Worm (Caenorhabditis elegans) whole organism, L1 larva: ENCODE measurements around the gene C13F10.8.

Experiments
- C04F5.9 ChIP-seq: sonication (generic microtip); optimal IDR thresholded peaks from 2 replicates; lab custom pipeline; 2016; ENCODE audit warnings: missing genetic modification characterization, missing compliant biosample characterization
- C34B4.2 ChIP-seq: sonication (generic microtip); optimal IDR thresholded peaks from 2 replicates; lab custom pipeline; 2017; ENCODE audit warnings: mild to moderate bottlenecking, missing genetic modification characterization, missing compliant biosample characterization
- F16B12.6 ChIP-seq: fragments of 150-350 bp; optimal IDR thresholded peaks from 2 replicates; lab custom pipeline; 2014; ENCODE audit warnings: missing biosample characterization, missing genetic modification characterization
- Y116A8C.19 ChIP-seq: sonication (generic microtip); optimal IDR thresholded peaks from 2 replicates; lab custom pipeline; 2016; ENCODE audit warnings: missing compliant biosample characterization, missing genetic modification characterization, borderline replicate concordance
- blmp-1 ChIP-seq: fragments of 150-350 bp; optimal IDR thresholded peaks from 2 replicates; lab custom pipeline; 2014; ENCODE audit warnings: missing biosample characterization, missing genetic modification characterization
- ceh-8 ChIP-seq: fragments of 200-800 bp; sonication (Bioruptor generic); optimal IDR thresholded peaks from 2 replicates; lab custom pipeline; 2018; ENCODE audit warnings: mild to moderate bottlenecking, missing genetic modification characterization, moderate library complexity, missing compliant biosample characterization
- ceh-88 ChIP-seq: fragments of 200-800 bp; sonication (Bioruptor generic); IDR thresholded peaks from 2 replicates; pipeline ENCODE4 v1.3.6; 2022; ENCODE audit warnings: missing genetic modification characterization, missing compliant biosample characterization
- dpl-1 ChIP-seq, 3 experiments: fragments of 150-350 bp in 2 of 3; sonication (generic microtip) in 1 of 3; optimal IDR thresholded peaks; 2 replicates each; lab custom pipeline; 2014 to 2017; ENCODE audit warnings: missing biosample characterization in 3 of 3, missing genetic modification characterization in 3 of 3, missing genetic modification reagents in 3 of 3
- dsc-1 ChIP-seq: sonication (generic microtip); optimal IDR thresholded peaks from 2 replicates; lab custom pipeline; 2016; ENCODE audit warnings: mild to moderate bottlenecking, missing genetic modification characterization, missing compliant biosample characterization
- elt-3 ChIP-seq, 6 experiments: fragments of 150-350 bp in 1 of 6; sonication (generic microtip); optimal IDR thresholded peaks; 2 replicates each; lab custom pipeline; 2017 to 2018; ENCODE audit warnings: missing biosample characterization in 6 of 6, missing genetic modification characterization in 6 of 6, inconsistent platforms in 1 of 6
- fos-1 ChIP-seq: fragments of 150-350 bp; optimal IDR thresholded peaks from 2 replicates; lab custom pipeline; 2014; ENCODE audit warnings: missing biosample characterization, missing genetic modification characterization
- grh-1 ChIP-seq: fragments of 200-800 bp; sonication (Bioruptor generic); IDR thresholded peaks from 2 replicates; pipeline ENCODE4 v1.3.6; 2022; ENCODE audit warnings: missing genetic modification reagents, missing genetic modification characterization, missing compliant biosample characterization
- hlh-17 ChIP-seq: fragments of 200-800 bp; sonication (Bioruptor generic); optimal IDR thresholded peaks from 2 replicates; lab custom pipeline; 2018; ENCODE audit warnings: missing genetic modification characterization, mild to moderate bottlenecking, missing compliant biosample characterization, moderate library complexity, borderline replicate concordance
- hlh-4 ChIP-seq: sonication (generic microtip); optimal IDR thresholded peaks from 2 replicates; lab custom pipeline; 2016; ENCODE audit warnings: mild to moderate bottlenecking, missing genetic modification characterization, missing compliant biosample characterization
- irx-1 ChIP-seq: sonication (generic microtip); optimal IDR thresholded peaks from 2 replicates; lab custom pipeline; 2016; ENCODE audit warnings: missing genetic modification characterization, missing compliant biosample characterization
- lin-13 ChIP-seq: fragments of 150-350 bp; optimal IDR thresholded peaks from 2 replicates; lab custom pipeline; 2014; ENCODE audit warnings: missing biosample characterization, missing genetic modification reagents, missing genetic modification characterization
- lin-15B ChIP-seq: fragments of 150-350 bp; sonication (generic microtip); optimal IDR thresholded peaks from 3 replicates; lab custom pipeline; 2014; ENCODE audit warnings: missing biosample characterization, missing genetic modification characterization
- lin-39 ChIP-seq: fragments of 150-350 bp; optimal IDR thresholded peaks from 2 replicates; lab custom pipeline; 2014; ENCODE audit warnings: missing biosample characterization, missing genetic modification reagents, missing genetic modification characterization
- lsy-2 ChIP-seq, 2 experiments: fragments of 150-350 bp; optimal IDR thresholded peaks; 2 replicates each; lab custom pipeline; 2014; ENCODE audit warnings: missing biosample characterization in 2 of 2, missing genetic modification characterization in 2 of 2
- mef-2 ChIP-seq: fragments of 150-350 bp; optimal IDR thresholded peaks from 2 replicates; lab custom pipeline; 2014; ENCODE audit warnings: missing biosample characterization, missing genetic modification characterization
- nhr-11 ChIP-seq: fragments of 150-350 bp; optimal IDR thresholded peaks from 2 replicates; lab custom pipeline; 2014; ENCODE audit warnings: missing biosample characterization, missing genetic modification characterization
- nhr-28 ChIP-seq: fragments of 150-350 bp; optimal IDR thresholded peaks from 2 replicates; lab custom pipeline; 2014; ENCODE audit warnings: missing biosample characterization, missing genetic modification characterization
- nhr-71 ChIP-seq: sonication (generic microtip); optimal IDR thresholded peaks from 2 replicates; lab custom pipeline; 2016; ENCODE audit warnings: mild to moderate bottlenecking, missing genetic modification characterization, moderate library complexity, missing compliant biosample characterization
- nhr-85 ChIP-seq: sonication (generic microtip); peaks from one replicate; lab custom pipeline; 2016; ENCODE audit warnings: missing genetic modification characterization, inconsistent platforms, missing compliant biosample characterization
- pax-3 ChIP-seq: fragments of 200-800 bp; sonication (Bioruptor generic); optimal IDR thresholded peaks from 2 replicates; lab custom pipeline; 2018; ENCODE audit warnings: mild to moderate bottlenecking, missing genetic modification characterization, moderate library complexity, missing compliant biosample characterization
- skn-1 ChIP-seq: fragments of 150-350 bp; optimal IDR thresholded peaks from 2 replicates; lab custom pipeline; 2014; ENCODE audit warnings: missing biosample characterization, missing genetic modification characterization
- snpc-4 ChIP-seq: fragments of 150-350 bp; optimal IDR thresholded peaks from 2 replicates; lab custom pipeline; 2014; ENCODE audit warnings: missing biosample characterization, missing genetic modification characterization
- sox-4 ChIP-seq: sonication (generic microtip); optimal IDR thresholded peaks from 2 replicates; lab custom pipeline; 2016; ENCODE audit warnings: missing genetic modification characterization, missing compliant biosample characterization
- tbx-2 ChIP-seq: sonication (generic microtip); optimal IDR thresholded peaks from 2 replicates; lab custom pipeline; 2016; ENCODE audit warnings: missing genetic modification characterization, missing compliant biosample characterization
- tlp-1 ChIP-seq: fragments of 150-350 bp; optimal IDR thresholded peaks from 2 replicates; lab custom pipeline; 2014; ENCODE audit warnings: missing biosample characterization, missing genetic modification characterization
- unc-30 ChIP-seq: sonication (generic microtip); optimal IDR thresholded peaks from 2 replicates; lab custom pipeline; 2017; ENCODE audit warnings: missing biosample characterization, missing genetic modification characterization
- xbp-1 ChIP-seq: sonication (generic microtip); optimal IDR thresholded peaks from 2 replicates; lab custom pipeline; 2016; ENCODE audit warnings: missing genetic modification characterization, missing compliant biosample characterization
- zag-1 ChIP-seq: fragments of 150-350 bp; optimal IDR thresholded peaks from 2 replicates; lab custom pipeline; 2014; ENCODE audit warnings: missing biosample characterization, missing genetic modification characterization
- zip-4 ChIP-seq: fragments of 200-800 bp; sonication (Bioruptor generic); optimal IDR thresholded peaks from 2 replicates; lab custom pipeline; 2018; ENCODE audit warnings: mild to moderate bottlenecking, missing genetic modification characterization, moderate library complexity, missing compliant biosample characterization
- ztf-4 ChIP-seq: fragments of 150-350 bp; optimal IDR thresholded peaks from 2 replicates; lab custom pipeline; 2014; ENCODE audit warnings: missing biosample characterization, missing genetic modification characterization

The C13F10.8 gene

DNA sequence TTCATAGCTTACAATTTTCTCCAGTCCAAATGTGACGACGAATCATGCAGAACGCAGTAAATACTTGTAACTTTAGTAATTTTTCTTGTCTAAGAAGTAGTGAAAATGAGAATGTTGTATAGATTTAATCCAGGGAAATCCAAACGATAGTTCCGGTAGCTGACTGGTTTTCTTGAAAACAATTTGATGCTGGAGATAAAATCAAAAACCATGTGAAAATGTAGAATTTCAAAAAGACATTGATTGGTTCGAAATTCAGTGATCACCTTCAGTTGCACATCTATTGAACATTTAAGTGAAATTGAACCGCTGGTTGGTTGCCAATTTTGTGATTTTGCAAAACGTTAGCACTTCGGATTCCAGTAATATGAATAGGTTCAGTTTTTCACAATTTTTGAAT is 43.2 kb upstream of the C13F10.8 start, which contains the start of gene C13A2.9:
Gene C13A2.9 (minus strand): TSS at position 101 of the 400 bp plus-strand sequence.
- no peak for TF ChIP-seq ceh-88 (GFP tag; lab: Robert Waterston, UW)
- TF ChIP-seq sox-4 (tag; lab: Kevin White, UChicago), result no peak
- no peak for TF ChIP-seq pax-3 (tag; lab: Kevin White, UChicago)
- TF ChIP-seq irx-1 (tag; lab: Kevin White, UChicago), result no peak
- TF ChIP-seq dsc-1 (tag; lab: Kevin White, UChicago), result no peak
- TF ChIP-seq F16B12.6 (tag; lab: Kevin White, UChicago), result no peak
- TF ChIP-seq unc-30, result no peak
- no peak for TF ChIP-seq ceh-8 (GFP tag; lab: Kevin White, UChicago)
- TF ChIP-seq fos-1 (tag; lab: Kevin White, UChicago), result no peak
- no peak for TF ChIP-seq lsy-2 (tag; optimal IDR thresholded peaks at IDR 0.05; lab: Kevin White, UChicago)
- TF ChIP-seq xbp-1 (tag; lab: Kevin White, UChicago), result no peak
- TF ChIP-seq C04F5.9, result no peak
- no peak for TF ChIP-seq tlp-1
- no peak for TF ChIP-seq lin-15B
- TF ChIP-seq hlh-17, result no peak
- TF ChIP-seq dpl-1 (GFP tag; optimal IDR thresholded peaks at IDR 0.05; lab: Kevin White, UChicago), result no peak
- TF ChIP-seq, all 84 proteins: peak for 0

DNA sequence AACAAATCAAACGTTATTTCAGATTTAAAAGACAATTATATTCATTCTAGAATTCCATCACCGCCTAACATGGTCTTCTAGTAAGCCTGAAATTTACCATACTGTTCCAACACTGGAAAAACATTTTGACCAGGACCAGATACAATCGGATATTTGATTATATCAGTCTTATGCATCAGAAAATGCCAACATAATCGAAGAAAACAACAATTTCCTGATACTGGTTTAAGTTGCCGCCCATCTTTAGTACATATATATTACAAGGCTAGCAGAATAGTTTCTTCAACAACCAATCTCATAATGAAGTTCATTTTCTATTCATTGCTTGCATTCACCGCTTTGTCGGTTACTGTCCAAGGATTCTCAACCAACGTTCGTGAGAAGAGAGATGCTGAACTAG is 38.1 kb upstream of the C13F10.8 start, which contains the start of gene C13A2.12:
Gene C13A2.12 (plus strand): TSS at position 301 of the 400 bp plus-strand sequence.
- no peak for TF ChIP-seq ceh-88 (GFP tag; lab: Robert Waterston, UW)
- TF ChIP-seq mef-2 (tag; lab: Kevin White, UChicago), result no peak
- TF ChIP-seq tbx-2 (tag; lab: Kevin White, UChicago), result no peak
- TF ChIP-seq nhr-71 (tag; lab: Kevin White, UChicago), result no peak
- TF ChIP-seq C34B4.2, result no peak
- TF ChIP-seq nhr-28 (tag; lab: Kevin White, UChicago), result no peak
- TF ChIP-seq skn-1 (tag; lab: Kevin White, UChicago), result no peak
- TF ChIP-seq grh-1 (GFP tag; lab: Robert Waterston, UW), result no peak
- no peak for TF ChIP-seq zip-4 (GFP tag; lab: Kevin White, UChicago)
- TF ChIP-seq zag-1 (tag; lab: Kevin White, UChicago), result no peak
- no peak for TF ChIP-seq ztf-4
- no peak for TF ChIP-seq nhr-11
- TF ChIP-seq elt-3 (tag; optimal IDR thresholded peaks at IDR 0.05; lab: Kevin White, UChicago), result no peak
- TF ChIP-seq, all 84 proteins: peak for 0

DNA sequence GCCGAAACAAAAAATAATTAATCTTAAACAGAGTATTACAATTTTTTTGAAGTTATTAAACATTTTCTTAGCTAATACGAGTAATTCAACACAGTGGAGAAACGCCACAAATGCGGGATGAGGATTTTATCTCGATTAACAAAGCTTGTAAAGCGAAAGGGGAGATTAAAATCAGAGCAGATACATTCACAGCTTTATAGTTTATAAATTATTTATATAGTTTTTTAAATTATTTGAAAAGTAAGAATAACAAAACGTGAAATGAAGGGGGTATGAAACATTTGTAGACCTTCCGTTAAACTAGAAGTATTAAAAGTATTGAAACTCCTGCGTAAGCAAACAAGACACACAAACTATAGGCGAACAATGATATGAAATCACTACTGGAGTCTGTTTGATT is 34.3 kb upstream of the C13F10.8 start, which contains the start of gene C05C8.8:
Gene C05C8.8 (minus strand): TSS at position 101 of the 400 bp plus-strand sequence.
- no peak for TF ChIP-seq lin-13 (GFP tag; lab: Kevin White, UChicago)

DNA sequence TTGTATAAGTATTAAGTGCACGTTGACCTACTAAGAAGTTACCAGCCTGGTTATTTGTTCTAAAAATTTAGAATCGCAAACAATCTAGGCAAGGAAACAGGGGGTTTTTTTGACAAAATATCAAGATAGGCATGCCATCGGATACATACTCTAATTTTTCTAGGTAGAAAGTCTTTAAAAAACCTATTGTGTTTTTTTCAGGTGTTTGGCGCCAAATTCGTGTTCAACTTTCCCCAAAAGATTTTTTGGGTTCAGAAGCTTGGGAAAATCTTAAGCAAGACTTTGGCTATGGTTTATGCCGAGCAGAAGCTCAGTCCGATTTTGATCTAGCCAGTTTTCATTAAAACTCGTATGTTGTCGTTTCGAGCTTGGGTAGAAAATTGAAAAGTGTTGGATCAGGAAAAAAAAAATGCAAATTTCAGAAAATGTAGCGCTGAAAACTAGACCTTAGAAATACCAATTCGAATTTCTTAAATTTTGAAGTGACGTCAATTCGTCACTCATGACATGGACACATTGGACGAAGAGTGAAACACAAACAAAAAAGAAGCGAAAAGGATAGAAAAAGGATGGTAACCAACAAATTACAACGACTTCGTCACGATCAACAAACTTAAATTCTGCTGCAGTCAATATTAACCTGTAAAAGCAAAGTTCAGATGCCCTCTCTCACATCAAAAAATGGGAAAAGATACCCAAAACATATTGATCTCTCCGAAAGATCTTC is 27.6 kb upstream of the C13F10.8 start:
- TF ChIP-seq pax-3 (tag; lab: Kevin White, UChicago), result no peak
- peak in 1 of 6 experiments; percentile 48 for TF ChIP-seq elt-3 (tag; optimal IDR thresholded peaks at IDR 0.05; lab: Kevin White, UChicago)
- no peak for TF ChIP-seq Y116A8C.19 (tag; lab: Kevin White, UChicago)
- no peak for TF ChIP-seq snpc-4 (tag; lab: Kevin White, UChicago)
- TF ChIP-seq nhr-85 (tag; lab: Kevin White, UChicago), result peak; percentile 58
- no peak for TF ChIP-seq hlh-4 (tag; lab: Kevin White, UChicago)

DNA sequence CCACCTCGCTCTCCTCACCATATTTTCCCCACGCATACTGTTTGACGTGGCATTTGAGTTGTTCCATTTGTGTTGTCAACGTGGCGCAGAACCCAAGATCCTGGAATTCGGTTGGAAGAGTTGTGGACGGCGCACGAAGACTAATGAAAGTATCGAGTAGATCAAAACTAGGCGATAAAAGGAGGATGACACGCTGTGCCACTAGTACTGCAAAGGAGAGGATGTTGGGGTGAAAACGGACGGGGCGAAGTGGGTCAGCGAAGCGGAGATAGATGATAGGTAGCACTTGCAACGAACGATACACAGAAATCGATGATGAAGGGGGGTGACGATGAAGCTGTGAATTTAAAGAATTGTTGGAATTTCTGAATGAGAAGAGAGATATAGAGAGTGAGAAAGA is 26.1 kb upstream of the C13F10.8 start, which contains the start of gene C05C8.7:
Gene C05C8.7 (minus strand): TSS at position 100 of the 400 bp plus-strand sequence.
- no peak for TF ChIP-seq lin-39 (tag; lab: Kevin White, UChicago)
- TF ChIP-seq blmp-1 (tag; lab: Kevin White, UChicago), result peak; percentile 92
- TF ChIP-seq, all 84 proteins: peak for 1
